Worm (Caenorhabditis elegans) whole organism, dauer: ENCODE measurements around the gene ZK418.7.

Experiments used
- unc-62 ChIP-seq: sonication (generic microtip); optimal IDR thresholded peaks from 2 replicates; lab custom pipeline; 2017; ENCODE audit warnings: missing biosample characterization, missing genetic modification reagents, missing genetic modification characterization

ZK418.7 gene

DNA sequence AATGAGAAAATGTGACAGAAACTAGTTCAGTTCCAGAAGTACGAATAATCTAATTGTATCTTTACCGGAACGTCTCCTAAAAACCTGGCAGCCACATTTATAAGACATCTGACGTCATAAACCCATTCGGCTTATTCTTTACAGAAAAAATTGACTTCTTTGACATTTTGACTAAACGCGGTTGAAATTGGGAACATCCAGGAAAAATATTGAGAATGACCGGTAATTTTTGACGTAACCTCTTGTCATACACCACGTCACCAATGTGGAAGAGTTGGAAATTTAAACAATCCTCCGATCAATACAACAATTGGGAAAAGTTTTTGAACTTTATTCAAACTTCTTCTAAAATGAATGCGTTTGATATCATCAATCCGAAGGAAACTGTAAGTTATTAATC is 10.5 kb upstream of the ZK418.7 start, which contains the start of gene ZK418.2:
ZK418.2 (plus strand) TSS at position 301 of the 400 bp plus-strand sequence.
- no peak for TF ChIP-seq unc-62 (GFP tag; lab: Kevin White, UChicago)

DNA sequence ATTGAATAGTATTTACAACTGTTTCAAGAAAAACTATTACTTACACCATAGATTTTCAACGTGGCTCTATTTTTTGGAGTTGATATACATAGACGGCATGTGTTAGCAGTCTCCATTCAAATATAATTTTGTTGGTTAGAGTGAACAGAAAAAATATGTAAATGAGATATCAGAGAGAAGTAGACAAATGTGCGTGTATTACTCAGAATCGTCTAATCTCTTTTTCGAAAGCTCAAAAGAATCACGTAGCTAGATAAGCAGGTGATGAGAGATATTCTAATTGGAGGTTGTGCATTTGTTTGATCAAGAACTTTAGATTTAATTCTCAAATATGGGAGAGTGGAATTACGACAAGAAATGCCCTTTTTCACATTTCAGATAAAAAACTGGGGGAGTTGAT is 10.0 kb upstream of the ZK418.7 start, which contains the start of gene ZK418.10:
ZK418.10 (minus strand) TSS at position 148 of the 400 bp plus-strand sequence.
- TF ChIP-seq unc-62 (GFP tag; lab: Kevin White, UChicago), result no peak

DNA sequence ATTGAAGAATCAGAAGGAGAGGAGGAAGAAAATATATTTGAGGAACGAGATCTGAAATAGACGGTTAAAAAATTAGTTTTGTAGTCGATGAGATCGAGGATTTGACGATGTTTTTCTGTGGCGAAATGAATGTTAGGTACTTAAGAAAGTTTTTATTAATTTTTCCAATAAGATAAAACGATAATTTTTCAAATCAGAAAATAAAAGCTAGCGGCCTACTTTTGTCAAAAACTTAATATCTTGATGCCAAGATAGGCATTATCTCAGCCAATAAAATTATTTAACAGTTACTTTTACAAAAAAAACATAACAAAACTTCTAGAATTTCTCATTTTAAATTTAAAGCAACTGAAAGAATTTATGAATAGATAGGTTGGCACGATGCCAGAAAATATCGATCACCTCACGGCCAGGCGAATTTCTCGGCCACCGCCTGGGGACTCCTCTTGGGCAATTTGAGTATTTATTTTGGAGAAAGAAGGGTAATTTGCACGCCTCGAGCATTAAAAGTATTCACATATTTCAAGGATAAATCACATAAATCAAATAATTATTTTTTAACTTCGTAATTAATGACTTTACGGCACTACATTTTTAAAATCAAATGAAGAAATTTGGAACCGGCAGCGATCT is 7.2 kb upstream of the ZK418.7 start, which contains the start of gene fubl-2:
fubl-2 (minus strand) TSS at position 51 of the 633 bp plus-strand sequence.
- no peak for TF ChIP-seq unc-62 (GFP tag; lab: Kevin White, UChicago)

DNA sequence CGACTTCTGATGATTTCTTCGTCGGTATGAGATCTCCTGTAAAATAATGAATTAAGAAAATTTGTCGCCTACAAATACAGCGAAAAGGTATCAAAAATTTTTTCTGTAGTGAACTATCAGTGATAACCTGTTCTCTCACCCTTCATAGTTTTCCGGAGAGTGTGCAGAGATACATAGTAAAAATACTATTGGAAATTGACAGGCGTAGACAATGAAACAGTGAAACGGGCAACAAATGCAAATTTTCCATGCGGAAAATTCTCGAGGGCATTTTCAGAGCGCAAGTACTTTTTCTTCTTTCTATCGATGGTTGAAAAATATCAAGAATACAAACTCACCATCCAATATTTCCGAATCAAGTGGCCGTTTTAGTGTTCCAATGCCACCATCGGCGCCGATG is 6.6 kb upstream of the ZK418.7 start:
- no peak for TF ChIP-seq unc-62 (GFP tag; lab: Kevin White, UChicago)

DNA sequence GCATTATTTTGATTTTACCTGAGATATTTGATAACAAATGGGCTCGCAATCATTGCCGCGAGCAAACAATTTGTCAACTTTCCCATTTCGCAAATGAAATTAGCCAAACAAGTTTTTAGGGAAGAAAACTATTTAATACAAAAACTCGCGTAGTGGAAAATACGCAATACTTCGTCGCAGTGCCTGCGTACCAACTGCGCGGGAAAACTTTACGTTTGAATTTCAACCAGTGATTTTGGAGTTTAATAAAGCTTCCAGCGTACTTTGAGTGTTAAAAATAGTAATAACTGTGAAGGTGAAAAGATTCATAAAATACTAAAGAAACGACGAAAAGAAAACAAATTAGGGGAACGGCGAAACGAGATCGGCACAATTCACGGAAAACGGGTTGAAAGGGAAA is 4.3 kb upstream of the ZK418.7 start, which contains the start of gene tofu-7:
tofu-7 (minus strand) TSS at position 111 of the 400 bp plus-strand sequence.
- TF ChIP-seq unc-62 (GFP tag; lab: Kevin White, UChicago), result no peak

DNA sequence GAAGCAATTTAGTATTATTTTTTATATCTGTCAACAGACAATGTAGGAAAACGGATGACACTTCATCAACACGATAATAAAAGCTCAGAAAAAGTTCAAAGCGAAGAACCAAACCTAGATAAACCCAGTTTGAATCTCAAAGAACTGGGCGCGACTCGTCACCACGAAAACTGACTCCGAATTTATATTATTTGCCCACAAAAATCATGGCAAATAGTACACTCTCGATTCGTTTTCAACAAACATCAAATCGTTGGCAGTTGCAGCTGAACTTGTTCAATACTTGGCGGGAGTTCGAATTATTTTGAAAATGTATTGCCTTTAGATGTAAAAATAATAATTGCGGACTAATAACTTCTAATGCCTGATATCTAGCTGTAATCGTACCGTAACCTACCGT is 2.5 kb upstream of the ZK418.7 start:
- no peak for TF ChIP-seq unc-62 (GFP tag; lab: Kevin White, UChicago)

DNA sequence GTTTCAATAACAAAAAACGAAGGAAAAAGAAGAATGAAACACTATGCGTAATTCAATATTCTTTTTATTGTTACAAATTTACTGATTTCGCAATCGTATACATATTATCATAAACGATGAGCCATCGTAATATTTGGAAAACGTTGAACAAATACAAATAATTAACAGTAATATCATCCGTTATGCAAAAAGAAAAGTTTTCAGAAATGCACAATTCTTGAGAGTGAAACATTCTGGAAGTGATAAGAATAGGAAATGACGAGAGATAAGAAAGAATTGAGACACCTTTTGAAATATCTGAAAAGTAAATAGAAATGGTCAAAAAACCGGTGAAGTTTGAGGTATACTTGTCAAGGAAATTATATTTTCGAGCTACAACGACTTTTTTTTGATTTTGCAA is 899 bp upstream of the ZK418.7 start:
- no peak for TF ChIP-seq unc-62 (GFP tag; lab: Kevin White, UChicago)

DNA sequence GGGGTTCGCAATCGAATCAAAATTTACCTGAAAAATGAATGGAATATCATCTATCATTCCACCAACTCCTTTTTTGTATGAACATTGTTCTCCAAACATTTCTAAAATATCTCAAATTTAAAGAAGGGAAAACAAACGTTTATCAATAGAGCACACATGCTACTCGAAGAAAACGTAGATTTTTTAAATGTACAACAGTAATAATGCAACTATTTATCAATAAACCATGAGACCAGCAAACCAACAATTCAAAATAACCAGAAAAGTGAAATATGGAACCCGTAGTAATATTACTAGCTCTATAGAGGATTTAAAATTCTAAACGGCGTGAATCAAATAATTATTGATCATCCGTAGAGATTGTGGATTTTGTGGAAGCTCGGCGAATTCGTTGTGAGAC is 1.9 kb downstream of the ZK418.7 start, which contains the start of gene ZK418.6:
ZK418.6 (minus strand) TSS at position 101 of the 400 bp plus-strand sequence.
- TF ChIP-seq unc-62 (GFP tag; lab: Kevin White, UChicago), result no peak

DNA sequence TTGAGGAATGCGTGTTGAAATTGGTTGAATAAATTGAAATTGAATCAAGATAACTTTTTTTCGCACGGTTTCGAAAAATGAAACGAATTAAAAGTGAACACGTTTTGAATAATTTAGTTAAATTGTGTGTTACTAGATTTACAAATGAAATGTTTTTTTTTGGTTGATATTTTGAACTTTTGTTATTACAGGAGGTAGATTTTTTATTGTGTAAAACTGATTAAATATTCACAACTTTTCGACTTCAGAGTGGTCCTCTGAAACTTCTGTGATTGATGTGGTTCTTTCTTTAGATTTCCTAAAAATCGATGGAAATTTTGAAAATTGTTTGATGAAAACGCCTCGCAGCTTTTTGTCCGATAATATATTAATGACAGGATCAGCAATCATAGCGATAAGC is 4.2 kb downstream of the ZK418.7 start, which contains the start of gene ZK418.13:
ZK418.13 (minus strand) TSS at position 101 of the 400 bp plus-strand sequence.
- TF ChIP-seq unc-62 (GFP tag; lab: Kevin White, UChicago), result no peak

DNA sequence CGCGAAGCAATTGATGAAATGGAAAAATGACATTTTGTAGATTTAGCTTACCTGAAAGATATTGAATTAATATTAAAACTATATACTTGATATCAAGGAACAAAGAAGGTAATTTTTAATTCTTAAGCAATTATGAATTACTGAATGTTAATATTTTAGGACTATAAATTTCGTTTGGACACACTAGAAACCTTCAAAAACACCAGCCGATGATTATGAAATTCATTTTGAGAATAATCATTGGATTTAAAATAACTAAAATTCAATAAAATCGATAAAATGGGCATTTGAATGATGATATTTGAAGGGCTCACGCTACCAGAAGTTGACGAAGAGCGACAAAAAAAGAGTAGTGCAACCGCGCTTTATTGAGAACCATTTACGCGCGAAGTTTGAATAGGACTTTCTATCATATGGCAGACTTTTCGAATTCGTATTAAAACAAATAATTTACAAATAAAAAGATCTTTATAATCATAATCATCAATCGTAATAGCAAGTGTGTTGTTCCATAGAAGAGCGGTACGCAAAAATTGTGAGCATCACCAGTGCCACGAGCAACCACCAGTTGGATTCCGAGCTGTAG is 6.7 kb downstream of the ZK418.7 start, which contains the start of gene ZK418.5:
ZK418.5 (minus strand) TSS at position 51 of the 586 bp plus-strand sequence.
- TF ChIP-seq unc-62 (GFP tag; lab: Kevin White, UChicago), result no peak

DNA sequence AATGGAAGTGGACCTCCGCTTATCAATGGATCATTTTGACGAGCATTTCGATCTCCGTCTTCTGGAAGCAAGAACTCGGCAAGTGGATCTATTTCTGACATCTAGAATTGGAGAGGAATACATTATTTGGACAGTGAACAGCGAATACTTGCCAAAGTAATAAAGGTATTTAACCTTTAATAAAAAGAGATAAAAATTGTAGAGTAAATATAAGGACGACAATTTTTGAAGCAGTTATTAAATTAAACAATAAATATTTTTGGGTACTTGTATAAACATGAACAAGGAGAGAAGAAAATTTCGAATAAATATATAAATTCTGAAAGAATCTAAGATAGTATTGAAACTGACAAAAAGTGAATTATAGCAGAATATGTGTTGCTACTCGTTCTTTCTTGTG is 8.1 kb downstream of the ZK418.7 start, which contains the start of gene lin-37:
lin-37 (minus strand) TSS at position 101 of the 400 bp plus-strand sequence.
- TF ChIP-seq unc-62 (GFP tag; lab: Kevin White, UChicago), result no peak

DNA sequence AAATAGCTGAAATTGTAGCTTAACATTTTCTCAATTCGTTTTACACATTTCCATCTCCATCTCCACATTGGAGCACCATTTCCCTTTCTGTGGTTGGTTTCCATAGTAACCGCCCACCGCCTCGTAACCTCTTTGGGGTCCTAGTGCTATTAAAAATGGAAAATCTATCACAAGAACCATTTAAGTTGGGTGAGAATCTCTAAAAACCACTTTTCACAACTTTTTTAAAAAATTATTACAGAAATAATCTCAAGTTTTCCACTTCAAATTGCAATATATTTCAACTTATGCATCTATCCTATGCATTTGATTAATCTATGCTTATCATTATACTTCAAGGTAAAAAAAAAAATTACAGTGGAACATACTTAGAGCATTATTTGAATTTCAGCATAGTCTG is 10.6 kb downstream of the ZK418.7 start, which contains the start of gene tmem-17:
tmem-17 (plus strand) TSS at position 301 of the 400 bp plus-strand sequence.
- TF ChIP-seq unc-62 (GFP tag; lab: Kevin White, UChicago), result no peak

DNA sequence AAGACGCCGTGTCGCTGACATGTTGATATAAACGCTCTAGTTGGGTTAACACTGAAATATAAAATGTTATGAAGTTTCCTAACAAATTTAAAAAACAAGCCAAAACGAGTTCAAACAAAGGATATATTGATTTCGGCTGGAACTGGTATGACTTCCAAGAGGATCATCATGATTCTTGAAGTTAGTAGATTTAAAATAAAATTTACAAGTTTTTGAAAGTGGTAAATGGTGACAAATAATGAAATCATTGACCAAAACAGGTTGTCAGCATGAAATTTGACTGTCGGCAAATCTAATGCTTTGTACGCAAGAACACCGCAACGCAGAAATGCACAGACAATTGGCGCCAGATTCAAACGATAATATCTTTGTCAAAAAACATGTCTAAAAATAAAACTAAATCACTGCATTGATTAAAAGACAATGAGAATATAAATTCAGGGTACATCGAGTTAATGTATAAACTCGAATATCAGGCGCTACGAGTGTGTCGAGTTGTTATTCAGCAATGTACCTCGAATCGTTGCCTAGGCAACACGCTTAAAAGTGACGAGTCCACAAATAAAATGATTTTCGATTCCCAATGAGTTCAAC is 12.0 kb downstream of the ZK418.7 start, which contains the start of the genes ubc-18 and R01H2.8:
ubc-18 (minus strand) TSS at position 51 of the 594 bp plus-strand sequence.
R01H2.8 (plus strand) TSS at position 544 of the 594 bp plus-strand sequence.
- no peak for TF ChIP-seq unc-62 (GFP tag; lab: Kevin White, UChicago)

DNA sequence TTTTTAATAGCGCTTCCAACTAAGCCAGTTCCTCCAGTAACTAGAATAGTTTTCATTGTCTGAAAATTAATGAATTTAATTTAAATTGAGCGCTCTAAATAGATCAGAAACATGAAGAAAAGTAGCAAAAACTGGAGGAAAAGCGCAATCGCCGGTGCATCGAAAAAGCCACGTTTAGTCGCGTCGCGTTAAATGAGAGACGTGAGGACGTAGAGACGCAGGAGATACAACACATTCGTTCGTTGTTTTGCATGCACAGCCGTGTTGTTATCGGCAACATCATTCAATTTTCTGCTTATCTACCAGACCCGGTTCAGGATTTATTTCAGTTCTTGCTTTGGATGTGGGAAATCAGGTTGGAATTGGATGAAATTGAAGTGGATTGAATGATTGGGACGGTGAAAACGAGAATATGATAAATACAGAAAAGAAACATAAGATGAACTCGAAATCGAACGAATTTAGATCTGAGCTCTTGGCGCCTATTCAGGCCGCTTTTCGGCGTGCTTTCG is 13.1 kb downstream of the ZK418.7 start, which contains the start of gene ger-1:
ger-1 (minus strand) TSS at position 93 of the 512 bp plus-strand sequence.
- TF ChIP-seq unc-62 (GFP tag; lab: Kevin White, UChicago), result no peak

DNA sequence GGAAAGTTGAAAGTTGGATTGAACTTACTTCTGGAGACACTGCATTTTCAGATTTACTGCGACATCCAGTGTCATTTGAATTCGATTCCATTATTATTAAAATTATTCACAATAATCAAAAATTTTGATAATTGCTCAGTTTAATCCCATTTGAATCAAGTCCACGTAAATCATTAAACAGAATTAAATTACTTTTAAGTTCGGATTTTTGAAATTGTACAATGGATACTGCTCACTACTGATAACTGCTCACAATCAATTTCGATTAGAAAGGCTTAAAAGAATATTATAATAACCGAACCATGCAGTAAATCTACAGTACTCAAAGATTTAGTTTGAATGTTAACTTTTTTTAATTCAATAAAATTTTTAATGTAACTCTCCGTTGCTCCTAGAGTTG is 16.4 kb downstream of the ZK418.7 start, which contains the start of gene R01H2.4:
R01H2.4 (minus strand) TSS at position 101 of the 400 bp plus-strand sequence.
- no peak for TF ChIP-seq unc-62 (GFP tag; lab: Kevin White, UChicago)
